Worm (Caenorhabditis elegans) whole organism, midembryonic: ENCODE data around the gene H38K22.6.

ENCODE experiments used
- flt-1 ChIP-seq: fragments of 200-800 bp; sonication (Bioruptor generic); IDR thresholded peaks from 2 replicates; pipeline ENCODE4 v1.3.6; 2022; ENCODE audit warnings: missing genetic modification characterization, missing compliant biosample characterization
- klf-2 ChIP-seq: fragments of 200-800 bp; sonication (Bioruptor generic); conservative IDR thresholded peaks from 2 replicates; pipeline ENCODE4 v1.3.6; 2022; ENCODE audit warnings: missing genetic modification reagents, missing genetic modification characterization, missing compliant biosample characterization
- med-1 ChIP-seq: sonication (generic microtip); optimal IDR thresholded peaks from 2 replicates; lab custom pipeline; 2017; ENCODE audit warnings: missing genetic modification characterization, mild to moderate bottlenecking, missing compliant biosample characterization, antibody characterized with exemption, missing genetic modification reagents; ENCODE audit not compliant: insufficient read depth
- tab-1 ChIP-seq: fragments of 200-800 bp; sonication (Bioruptor generic); IDR thresholded peaks from 2 replicates; pipeline ENCODE4 v1.3.6; 2022; ENCODE audit warnings: missing genetic modification characterization, missing compliant biosample characterization

DNA sequence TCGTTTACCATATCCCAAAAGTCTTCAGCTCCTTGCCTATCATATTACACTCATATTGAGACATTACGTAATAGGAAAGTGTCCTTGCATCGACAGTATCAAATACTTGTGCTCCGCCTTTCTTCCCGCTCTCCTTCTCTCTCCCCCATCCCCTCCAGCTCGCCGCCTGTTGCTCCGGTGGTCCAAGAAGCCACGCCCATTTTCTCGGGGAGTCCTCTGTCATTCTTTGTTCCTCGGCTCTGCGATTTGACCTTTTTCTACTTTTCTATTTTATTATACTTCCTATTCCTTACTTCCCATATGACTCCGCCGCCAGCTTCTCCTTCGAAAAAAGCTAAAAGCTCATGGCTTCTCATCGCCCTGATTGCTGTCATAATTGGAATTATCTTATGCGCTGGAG lies 36.2 kb downstream of the H38K22.6 start, which contains the start of gene mnp-1:
- no peak for TF ChIP-seq tab-1 (GFP tag; lab: Robert Waterston, UW)
- no peak for TF ChIP-seq med-1 (GFP tag; lab: Kevin White, UChicago)
- TF ChIP-seq flt-1 (GFP tag; lab: Robert Waterston, UW): 0 out of 2 replicates have a peak, but pooled peaks have one; percentile 44
- no peak for TF ChIP-seq klf-2 (GFP tag; lab: Robert Waterston, UW)
